Fruit fly (Drosophila melanogaster) whole organism, embryonic: ENCODE data around the gene CG3517.

Experiments used
- Asciz ChIP-seq: fragments of 200-800 bp; sonication (Bioruptor generic); optimal IDR thresholded peaks from 2 replicates; lab custom pipeline; 2017; ENCODE audit warnings: missing biosample characterization, mild to moderate bottlenecking, missing genetic modification characterization, missing genetic modification reagents
- Atf-2 ChIP-seq: fragments of 200-800 bp; sonication (Bioruptor generic); optimal IDR thresholded peaks from 2 replicates; lab custom pipeline; 2016; ENCODE audit warnings: missing biosample characterization, missing genetic modification characterization
- Bdp1 ChIP-seq: fragments of 200-800 bp; sonication (Bioruptor generic); optimal IDR thresholded peaks from 3 replicates; lab custom pipeline; 2016; ENCODE audit warnings: missing biosample characterization, missing genetic modification characterization
- Bteb2 ChIP-seq: fragments of 200-800 bp; sonication (Bioruptor generic); optimal IDR thresholded peaks from 2 replicates; lab custom pipeline; 2016; ENCODE audit warnings: missing biosample characterization, missing genetic modification characterization
- CG10543 ChIP-seq: fragments of 200-800 bp; sonication (Bioruptor generic); optimal IDR thresholded peaks from 3 replicates; lab custom pipeline; 2017; ENCODE audit warnings: missing biosample characterization, mild to moderate bottlenecking, missing genetic modification characterization, moderate library complexity
- CG11247 ChIP-seq: fragments of 200-800 bp; sonication (Bioruptor generic); IDR thresholded peaks from 2 replicates; pipeline ENCODE4 v1.3.6; 2022; ENCODE audit warnings: missing biosample characterization, missing genetic modification characterization
- CG13296 ChIP-seq: fragments of 200-800 bp; sonication (Bioruptor generic); optimal IDR thresholded peaks from 3 replicates; lab custom pipeline; 2018; ENCODE audit warnings: missing biosample characterization, mild to moderate bottlenecking, missing genetic modification characterization
- CG15696 ChIP-seq: fragments of 200-800 bp; sonication (Bioruptor generic); optimal IDR thresholded peaks from 2 replicates; lab custom pipeline; 2019; ENCODE audit warnings: missing biosample characterization, mild to moderate bottlenecking, missing genetic modification characterization, moderate library complexity
- CG17328 ChIP-seq: fragments of 200-800 bp; sonication (Bioruptor generic); IDR thresholded peaks from 2 replicates; pipeline ENCODE4 v1.3.6; 2022; ENCODE audit warnings: missing biosample characterization, missing genetic modification characterization
- CG17568 ChIP-seq: fragments of 200-800 bp; sonication (Bioruptor generic); optimal IDR thresholded peaks from 2 replicates; lab custom pipeline; 2018; ENCODE audit warnings: missing biosample characterization, mild to moderate bottlenecking, missing genetic modification characterization, moderate library complexity
- CG17612 ChIP-seq: fragments of 200-800 bp; sonication (Bioruptor generic); IDR thresholded peaks from 2 replicates; pipeline ENCODE4 v1.3.6; 2022; ENCODE audit warnings: missing biosample characterization, missing genetic modification characterization
- CG17912 ChIP-seq: fragments of 200-800 bp; sonication (Bioruptor generic); optimal IDR thresholded peaks from 2 replicates; lab custom pipeline; 2018; ENCODE audit warnings: missing biosample characterization, mild to moderate bottlenecking, missing genetic modification characterization
- CG1792 ChIP-seq: fragments of 200-800 bp; sonication (Bioruptor generic); optimal IDR thresholded peaks from 2 replicates; lab custom pipeline; 2016; ENCODE audit warnings: missing biosample characterization, missing genetic modification characterization
- CG2129 ChIP-seq: fragments of 200-800 bp; sonication (Bioruptor generic); IDR thresholded peaks from 2 replicates; pipeline ENCODE4 v1.3.6; 2022; ENCODE audit warnings: missing biosample characterization, missing genetic modification characterization; ENCODE audit not compliant: partially characterized antibody
- CG3838 ChIP-seq: fragments of 200-800 bp; sonication (Bioruptor generic); optimal IDR thresholded peaks from 3 replicates; lab custom pipeline; 2016; ENCODE audit warnings: missing biosample characterization, missing genetic modification characterization
- CG3847 ChIP-seq: fragments of 200-800 bp; sonication (Bioruptor generic); IDR thresholded peaks from 2 replicates; pipeline ENCODE4 v1.3.6; 2022; ENCODE audit warnings: missing biosample characterization, missing genetic modification characterization
- CG4424 ChIP-seq: fragments of 200-800 bp; sonication (Bioruptor generic); optimal IDR thresholded peaks from 3 replicates; lab custom pipeline; 2016; ENCODE audit warnings: missing biosample characterization, missing genetic modification characterization
- CG5245 ChIP-seq: fragments of 200-800 bp; sonication (Bioruptor generic); optimal IDR thresholded peaks from 3 replicates; lab custom pipeline; 2016; ENCODE audit warnings: missing biosample characterization, missing genetic modification characterization
- CG6683 ChIP-seq: fragments of 200-800 bp; sonication (Bioruptor generic); optimal IDR thresholded peaks from 2 replicates; lab custom pipeline; 2017; ENCODE audit warnings: missing biosample characterization, mild to moderate bottlenecking, missing genetic modification characterization, missing genetic modification reagents
- CG8478 ChIP-seq: fragments of >200 bp; optimal IDR thresholded peaks from 2 replicates; lab custom pipeline; 2018
- CG9727 ChIP-seq: fragments of 200-800 bp; sonication (Bioruptor generic); optimal IDR thresholded peaks from 3 replicates; lab custom pipeline; 2017; ENCODE audit warnings: missing biosample characterization, mild to moderate bottlenecking, missing genetic modification characterization
- CG9817 ChIP-seq: fragments of 200-800 bp; sonication (Bioruptor generic); optimal IDR thresholded peaks from 2 replicates; lab custom pipeline; 2018; ENCODE audit warnings: missing biosample characterization, mild to moderate bottlenecking, missing genetic modification characterization, moderate library complexity
- E2f1 ChIP-seq: fragments of 200-800 bp; sonication (Bioruptor generic); IDR thresholded peaks from 2 replicates; pipeline ENCODE4 v1.3.6; 2022; ENCODE audit warnings: missing biosample characterization, missing genetic modification characterization
- Hmr ChIP-seq: fragments of 200-800 bp; sonication (Bioruptor generic); optimal IDR thresholded peaks from 3 replicates; lab custom pipeline; 2017; ENCODE audit warnings: mild to moderate bottlenecking, missing biosample characterization, missing genetic modification reagents, missing genetic modification characterization
- Jarid2 ChIP-seq: fragments of 200-800 bp; sonication (Bioruptor generic); optimal IDR thresholded peaks from 3 replicates; lab custom pipeline; 2017; ENCODE audit warnings: mild to moderate bottlenecking, missing biosample characterization, missing genetic modification reagents, missing genetic modification characterization
- Lim3 ChIP-seq: fragments of 200-800 bp; sonication (Bioruptor generic); IDR thresholded peaks from 2 replicates; pipeline ENCODE4 v1.3.6; 2022; ENCODE audit warnings: missing biosample characterization, missing genetic modification characterization
- Lpt ChIP-seq: fragments of >200 bp; optimal IDR thresholded peaks from 2 replicates; lab custom pipeline; 2018; ENCODE audit warnings: missing biosample characterization, missing genetic modification characterization
- NC2α ChIP-seq: fragments of 200-800 bp; sonication (Bioruptor generic); optimal IDR thresholded peaks from 2 replicates; lab custom pipeline; 2016; ENCODE audit warnings: missing biosample characterization, missing genetic modification characterization
- Oli ChIP-seq: fragments of 200-800 bp; sonication (Bioruptor generic); optimal IDR thresholded peaks from 2 replicates; lab custom pipeline; 2018; ENCODE audit warnings: missing biosample characterization, mild to moderate bottlenecking, missing genetic modification characterization, moderate library complexity
- Ptx1 ChIP-seq: fragments of 200-800 bp; sonication (Bioruptor generic); IDR thresholded peaks from 2 replicates; pipeline ENCODE4 v1.3.6; 2022; ENCODE audit warnings: missing biosample characterization, missing genetic modification characterization
- Ssrp ChIP-seq: fragments of 200-800 bp; sonication (Bioruptor generic); optimal IDR thresholded peaks from 2 replicates; lab custom pipeline; 2018; ENCODE audit warnings: missing biosample characterization, mild to moderate bottlenecking, missing genetic modification characterization, moderate library complexity
- Stat92E ChIP-seq, 3 experiments: fragments of >200 bp in 2 of 3; fragments of 200-800 bp in 1 of 3; sonication (Bioruptor generic) in 1 of 3; optimal IDR thresholded peaks; 2 replicates each; lab custom pipeline; 2017 to 2019; ENCODE audit warnings: missing biosample characterization in 3 of 3, missing genetic modification characterization in 3 of 3, mild to moderate bottlenecking in 1 of 3, moderate library complexity in 1 of 3
- amos ChIP-seq: fragments of 200-800 bp; sonication (Bioruptor generic); IDR thresholded peaks from 2 replicates; pipeline ENCODE4 v1.3.6; 2022; ENCODE audit warnings: missing biosample characterization, missing genetic modification characterization; ENCODE audit not compliant: partially characterized antibody
- bsh ChIP-seq, 2 experiments: fragments of 200-800 bp; sonication (Bioruptor generic); optimal IDR thresholded peaks; 2 replicates each; lab custom pipeline; 2017 to 2018; ENCODE audit warnings: mild to moderate bottlenecking in 2 of 2, missing biosample characterization in 2 of 2, missing genetic modification characterization in 2 of 2, moderate library complexity in 1 of 2
- cas ChIP-seq: fragments of 200-800 bp; sonication (Bioruptor generic); IDR thresholded peaks from 2 replicates; pipeline ENCODE4 v1.3.6; 2022; ENCODE audit warnings: missing biosample characterization, missing genetic modification characterization
- chif ChIP-seq, 2 experiments: fragments of 200-800 bp; sonication (Bioruptor generic); optimal IDR thresholded peaks; 3 replicates each; lab custom pipeline; 2016; ENCODE audit warnings: missing biosample characterization in 2 of 2, missing genetic modification characterization in 2 of 2
- corto ChIP-seq: fragments of 200-800 bp; sonication (Bioruptor generic); optimal IDR thresholded peaks from 2 replicates; lab custom pipeline; 2016; ENCODE audit warnings: missing biosample characterization, mild to moderate bottlenecking, missing genetic modification characterization, moderate library complexity
- crc ChIP-seq: fragments of 200-800 bp; sonication (Bioruptor generic); optimal IDR thresholded peaks from 2 replicates; lab custom pipeline; 2016; ENCODE audit warnings: missing biosample characterization, missing genetic modification characterization
- hkb ChIP-seq, 2 experiments: fragments of 200-800 bp in 1 of 2; fragments of >200 bp in 1 of 2; sonication (Bioruptor generic) in 1 of 2; IDR thresholded peaks in 1 of 2; optimal IDR thresholded peaks in 1 of 2; 2 replicates each; pipeline versions ENCODE4 v1.3.6 to Lab custom; 2017 to 2022; ENCODE audit warnings: missing biosample characterization in 1 of 2, missing genetic modification characterization in 1 of 2
- insv ChIP-seq, 2 experiments: fragments of 200-800 bp; sonication (Bioruptor generic); optimal IDR thresholded peaks; 3 replicates each; lab custom pipeline; 2016 to 2018; ENCODE audit warnings: missing biosample characterization in 2 of 2, missing genetic modification characterization in 2 of 2
- nau ChIP-seq: fragments of 200-800 bp; sonication (Bioruptor generic); optimal IDR thresholded peaks from 3 replicates; lab custom pipeline; 2017; ENCODE audit warnings: missing biosample characterization, mild to moderate bottlenecking, missing genetic modification characterization, missing genetic modification reagents
- pho ChIP-seq: fragments of 200-800 bp; sonication (Bioruptor generic); optimal IDR thresholded peaks from 2 replicates; lab custom pipeline; 2016; ENCODE audit warnings: missing biosample characterization, missing genetic modification characterization
- repo ChIP-seq: fragments of 200-800 bp; sonication (Bioruptor generic); optimal IDR thresholded peaks from 2 replicates; lab custom pipeline; 2016; ENCODE audit warnings: missing biosample characterization, missing genetic modification characterization
- ssp ChIP-seq: fragments of 200-800 bp; sonication (Bioruptor generic); IDR thresholded peaks from 2 replicates; pipeline ENCODE4 v1.3.6; 2022; ENCODE audit warnings: missing biosample characterization, missing genetic modification characterization
- tgo ChIP-seq: fragments of 200-800 bp; sonication (Bioruptor generic); IDR thresholded peaks from 3 replicates; pipeline ENCODE4 v1.3.6; 2022; ENCODE audit warnings: missing biosample characterization, missing genetic modification characterization
- usp ChIP-seq: fragments of >200 bp; optimal IDR thresholded peaks from 2 replicates; lab custom pipeline; 2017; ENCODE audit warnings: missing biosample characterization, missing genetic modification characterization
- vfl ChIP-seq: fragments of 200-800 bp; sonication (Bioruptor generic); optimal IDR thresholded peaks from 2 replicates; lab custom pipeline; 2016; ENCODE audit warnings: missing biosample characterization, missing genetic modification characterization
- wek ChIP-seq: fragments of 200-800 bp; sonication (Bioruptor generic); optimal IDR thresholded peaks from 3 replicates; lab custom pipeline; 2018; ENCODE audit warnings: missing biosample characterization, mild to moderate bottlenecking, missing genetic modification characterization, moderate library complexity

Gene CG3517

DNA sequence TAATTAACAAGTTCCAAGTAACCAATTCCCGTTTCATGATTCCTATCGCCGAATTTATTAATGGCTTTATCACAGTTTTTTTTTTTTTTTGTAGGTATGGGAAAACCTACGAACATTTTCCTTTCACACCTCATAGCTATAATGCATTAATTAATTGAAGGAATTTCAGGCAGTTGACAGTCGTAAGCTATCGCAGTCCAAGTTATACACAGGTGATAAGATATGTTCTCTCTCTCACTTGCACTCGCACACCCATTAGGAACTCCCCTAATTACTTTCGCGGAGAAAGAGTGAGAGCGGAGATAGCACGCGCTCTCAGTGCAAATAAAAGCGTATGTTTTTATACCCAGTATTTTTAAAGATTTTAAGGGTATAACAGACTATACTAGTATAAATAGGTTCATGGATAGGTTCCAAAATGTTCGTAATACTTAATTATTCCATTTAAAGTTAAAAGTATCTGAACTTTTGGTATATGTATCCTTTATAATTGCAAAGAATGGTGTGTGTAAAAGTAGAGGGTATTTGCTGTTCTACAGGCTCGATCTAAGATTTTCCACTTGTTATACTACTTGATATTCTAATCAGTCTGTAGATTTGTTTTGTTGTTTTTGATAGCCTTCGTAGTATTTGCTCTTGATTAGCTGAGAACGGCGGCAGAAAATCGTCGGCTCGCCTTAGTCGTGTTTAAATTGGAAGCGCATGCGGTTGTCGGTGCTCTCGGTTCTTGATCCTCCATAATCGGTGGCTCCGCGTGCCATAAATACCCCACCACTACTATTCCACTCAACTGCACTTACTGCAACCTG, 35.6 kb upstream of the CG3517 start, which contains the start of gene Dys (continued):
- TF ChIP-seq nau (GFP tag; lab: Kevin White, UChicago) (peak; percentile 72), CG4424 (GFP tag; lab: Kevin White, UChicago) (peak; percentile 86), CG17568 (GFP tag; lab: Kevin White, UChicago) (peak; percentile 59), CG13296 (GFP tag; lab: Kevin White, UChicago) (peak; percentile 73), repo (peak; percentile 62), E2f1 (peak; percentile 89), Oli (tag; lab: Kevin White, UChicago) (peak; percentile 90), Bteb2 (GFP tag; lab: Kevin White, UChicago) (peak; percentile 77), insv (GFP tag; optimal IDR thresholded peaks at IDR 0.05; lab: Kevin White, UChicago) (no peak), cas (GFP tag; lab: Robert Waterston, UW) (peak; percentile 72), wek (no peak), bsh (GFP tag; optimal IDR thresholded peaks at IDR 0.05; lab: Kevin White, UChicago) (peak in 1 of 2 experiments; percentile 93), CG17328 (GFP tag; lab: Robert Waterston, UW) (peak; percentile 82; the same call in 1 of the 2 replicates), CG1792 (GFP tag; lab: Kevin White, UChicago) (peak; percentile 81), Ssrp (tag; lab: Kevin White, UChicago) (peak; percentile 85), Atf-2 (GFP tag; lab: Kevin White, UChicago) (peak; percentile 67), NC2α (GFP tag; lab: Kevin White, UChicago) (peak; percentile 41), Lim3 (GFP tag; lab: Robert Waterston, UW) (no peak), Hmr (GFP tag; lab: Kevin White, UChicago) (peak; percentile 92), CG3847 (GFP tag; lab: Robert Waterston, UW) (no peak; the same call in 1 of the 2 replicates), amos (GFP tag; lab: Robert Waterston, UW) (no peak), CG5245 (GFP tag; lab: Kevin White, UChicago) (peak; percentile 63), CG17612 (GFP tag; lab: Robert Waterston, UW) (no peak; the same call in none of the 2 replicates), pho (GFP tag; lab: Kevin White, UChicago) (peak; percentile 87), CG6683 (GFP tag; lab: Kevin White, UChicago) (peak; percentile 73), hkb (optimal IDR thresholded peaks at IDR 0.05; lab: Kevin White, UChicago) (no peak), hkb (GFP tag; IDR thresholded peaks at IDR 0.05; lab: Robert Waterston, UW) (no peak), Stat92E (GFP tag; optimal IDR thresholded peaks at IDR 0.05; lab: Kevin White, UChicago) (no peak), Asciz (peak; percentile 80), CG15696 (tag; lab: Kevin White, UChicago) (peak; percentile 75), CG9817 (peak; percentile 84), vfl (peak; percentile 74), CG10543 (GFP tag; lab: Kevin White, UChicago) (no peak), tgo (GFP tag; lab: Robert Waterston, UW) (peak; percentile 87), CG2129 (no peak), crc (GFP tag; lab: Kevin White, UChicago) (peak; percentile 87), CG3838 (GFP tag; lab: Kevin White, UChicago) (peak; percentile 35), corto (GFP tag; lab: Kevin White, UChicago) (peak; percentile 70), CG17912 (no peak), usp (GFP tag; lab: Kevin White, UChicago) (no peak), CG9727 (GFP tag; lab: Kevin White, UChicago) (peak; percentile 86), Bdp1 (GFP tag; lab: Kevin White, UChicago) (peak; percentile 62), Jarid2 (GFP tag; lab: Kevin White, UChicago) (peak; percentile 44), chif (GFP tag; optimal IDR thresholded peaks at IDR 0.05; lab: Kevin White, UChicago) (peak; percentile 76 to 82), Ptx1 (GFP tag; lab: Robert Waterston, UW) (peak; percentile 88), ssp (no peak; the same call in none of the 2 replicates), Lpt (GFP tag; lab: Kevin White, UChicago) (no peak), CG8478 (no peak), CG11247 (no peak)
